Fruit fly (Drosophila melanogaster) whole organism, embryonic: ENCODE results near the gene fan.
A peak's percentile ranks its signal among the peaks of the same experiment; 100 is the strongest.

Experiments used
- Ada2b ChIP-seq: fragments of 200-800 bp; sonication (Bioruptor generic); IDR thresholded peaks from 2 replicates; pipeline ENCODE4 v1.3.6; 2022; ENCODE audit warnings: missing biosample characterization, missing genetic modification characterization
- Adf1 ChIP-seq: fragments of 200-800 bp; sonication (Bioruptor generic); IDR thresholded peaks from 2 replicates; pipeline ENCODE4 v1.3.6; 2022; ENCODE audit warnings: missing biosample characterization, missing genetic modification characterization
- Blimp-1 ChIP-seq: fragments of 200-800 bp; sonication (Bioruptor generic); optimal IDR thresholded peaks from 3 replicates; lab custom pipeline; 2018; ENCODE audit warnings: missing biosample characterization, missing genetic modification characterization, mild to moderate bottlenecking, moderate library complexity, missing genetic modification reagents
- CG10654 ChIP-seq: fragments of 200-800 bp; sonication (Bioruptor generic); optimal IDR thresholded peaks from 2 replicates; lab custom pipeline; 2016; ENCODE audit warnings: missing biosample characterization, missing genetic modification characterization
- CG12219 ChIP-seq: fragments of 200-800 bp; sonication (Bioruptor generic); optimal IDR thresholded peaks from 3 replicates; lab custom pipeline; 2018; ENCODE audit warnings: missing biosample characterization, mild to moderate bottlenecking, missing genetic modification characterization
- CG13894 ChIP-seq: fragments of 200-800 bp; sonication (Bioruptor generic); optimal IDR thresholded peaks from 3 replicates; lab custom pipeline; 2018; ENCODE audit warnings: missing biosample characterization, mild to moderate bottlenecking, missing genetic modification characterization, moderate library complexity
- CG14710 ChIP-seq: fragments of 200-800 bp; sonication (Bioruptor generic); optimal IDR thresholded peaks from 3 replicates; lab custom pipeline; 2019; ENCODE audit warnings: missing biosample characterization, mild to moderate bottlenecking, missing genetic modification characterization, moderate library complexity
- CG15479 ChIP-seq: fragments of 200-800 bp; sonication (Bioruptor generic); optimal IDR thresholded peaks from 3 replicates; lab custom pipeline; 2019; ENCODE audit warnings: missing biosample characterization, mild to moderate bottlenecking, missing genetic modification characterization, moderate library complexity
- CG15514 ChIP-seq: fragments of 200-800 bp; sonication (Bioruptor generic); optimal IDR thresholded peaks from 3 replicates; lab custom pipeline; 2017; ENCODE audit warnings: missing biosample characterization, missing genetic modification characterization, mild to moderate bottlenecking, moderate library complexity, missing genetic modification reagents
- CG15696 ChIP-seq: fragments of 200-800 bp; sonication (Bioruptor generic); optimal IDR thresholded peaks from 2 replicates; lab custom pipeline; 2019; ENCODE audit warnings: missing biosample characterization, mild to moderate bottlenecking, missing genetic modification characterization, moderate library complexity
- CG17829 ChIP-seq: fragments of 200-800 bp; optimal IDR thresholded peaks from 2 replicates; lab custom pipeline; 2019; ENCODE audit warnings: missing biosample characterization, mild to moderate bottlenecking, missing genetic modification characterization, moderate library complexity
- CG2199 ChIP-seq: fragments of 200-800 bp; sonication (Bioruptor generic); IDR thresholded peaks from 3 replicates; pipeline ENCODE4 v1.3.6; 2022; ENCODE audit warnings: missing biosample characterization, missing genetic modification characterization
- CG2712 ChIP-seq: fragments of 200-800 bp; optimal IDR thresholded peaks from 3 replicates; lab custom pipeline; 2019; ENCODE audit warnings: missing biosample characterization, mild to moderate bottlenecking, missing genetic modification characterization, moderate library complexity
- CG31388 ChIP-seq: fragments of 200-800 bp; sonication (Bioruptor generic); optimal IDR thresholded peaks from 2 replicates; lab custom pipeline; 2016; ENCODE audit warnings: missing biosample characterization, missing genetic modification characterization
- CG3163 ChIP-seq: fragments of 200-800 bp; sonication (Bioruptor generic); optimal IDR thresholded peaks from 3 replicates; lab custom pipeline; 2016; ENCODE audit warnings: missing biosample characterization, missing genetic modification characterization
- CG4360 ChIP-seq: fragments of 200-800 bp; sonication (Bioruptor generic); IDR thresholded peaks from 2 replicates; pipeline ENCODE4 v1.3.6; 2022; ENCODE audit warnings: missing biosample characterization, missing genetic modification characterization
- CG4424 ChIP-seq: fragments of 200-800 bp; sonication (Bioruptor generic); optimal IDR thresholded peaks from 3 replicates; lab custom pipeline; 2016; ENCODE audit warnings: missing biosample characterization, missing genetic modification characterization
- CG7556 ChIP-seq: fragments of 200-800 bp; sonication (Bioruptor generic); optimal IDR thresholded peaks from 2 replicates; lab custom pipeline; 2017; ENCODE audit warnings: missing biosample characterization, mild to moderate bottlenecking, missing genetic modification characterization
- CG9727 ChIP-seq: fragments of 200-800 bp; sonication (Bioruptor generic); optimal IDR thresholded peaks from 3 replicates; lab custom pipeline; 2017; ENCODE audit warnings: missing biosample characterization, mild to moderate bottlenecking, missing genetic modification characterization
- CG9932 ChIP-seq: fragments of 200-800 bp; sonication (Bioruptor generic); IDR thresholded peaks from 2 replicates; pipeline ENCODE4 v1.3.6; 2022; ENCODE audit warnings: missing biosample characterization, missing genetic modification characterization
- CkIIα-i1 ChIP-seq: fragments of 200-800 bp; sonication (Bioruptor generic); IDR thresholded peaks from 2 replicates; pipeline ENCODE4 v1.3.6; 2022; ENCODE audit warnings: missing biosample characterization, missing genetic modification characterization
- D ChIP-seq, 2 experiments: fragments of 200-800 bp in 1 of 2; fragments of >200 bp in 1 of 2; sonication (Bioruptor generic) in 1 of 2; optimal IDR thresholded peaks; 2 replicates in 1 of 2; 3 replicates in 1 of 2; lab custom pipeline; 2017; ENCODE audit warnings: mild to moderate bottlenecking in 1 of 2, missing biosample characterization in 1 of 2, missing genetic modification characterization in 1 of 2, missing genetic modification reagents in 1 of 2
- Deaf1 ChIP-seq: fragments of 200-800 bp; optimal IDR thresholded peaks from 3 replicates; lab custom pipeline; 2019; ENCODE audit warnings: missing biosample characterization, mild to moderate bottlenecking, missing genetic modification characterization, moderate library complexity
- ERR ChIP-seq: fragments of 200-800 bp; sonication (Bioruptor generic); optimal IDR thresholded peaks from 2 replicates; lab custom pipeline; 2016; ENCODE audit warnings: missing biosample characterization, missing genetic modification characterization
- Ets97D ChIP-seq: fragments of 200-800 bp; sonication (Bioruptor generic); optimal IDR thresholded peaks from 3 replicates; lab custom pipeline; 2016; ENCODE audit warnings: missing biosample characterization, missing genetic modification characterization
- Gsc ChIP-seq: fragments of 200-800 bp; sonication (Bioruptor generic); IDR thresholded peaks from 2 replicates; pipeline ENCODE4 v1.3.6; 2022; ENCODE audit warnings: missing biosample characterization, missing genetic modification characterization
- HmgD ChIP-seq: fragments of 200-800 bp; sonication (Bioruptor generic); optimal IDR thresholded peaks from 3 replicates; lab custom pipeline; 2016; ENCODE audit warnings: missing biosample characterization, missing genetic modification characterization
- Hsf ChIP-seq: fragments of 200-800 bp; sonication (Bioruptor generic); optimal IDR thresholded peaks from 3 replicates; lab custom pipeline; 2016; ENCODE audit warnings: missing biosample characterization, missing genetic modification characterization
- Jarid2 ChIP-seq: fragments of 200-800 bp; sonication (Bioruptor generic); optimal IDR thresholded peaks from 3 replicates; lab custom pipeline; 2017; ENCODE audit warnings: mild to moderate bottlenecking, missing biosample characterization, missing genetic modification reagents, missing genetic modification characterization
- NC2α ChIP-seq: fragments of 200-800 bp; sonication (Bioruptor generic); optimal IDR thresholded peaks from 2 replicates; lab custom pipeline; 2016; ENCODE audit warnings: missing biosample characterization, missing genetic modification characterization
- Trl ChIP-seq, 3 experiments: fragments of >200 bp in 2 of 3; fragments of 200-800 bp in 1 of 3; sonication (Bioruptor generic) in 1 of 3; optimal IDR thresholded peaks; 2 replicates in 1 of 3; 3 replicates in 2 of 3; lab custom pipeline; 2016 to 2017; ENCODE audit warnings: missing biosample characterization in 1 of 3, missing genetic modification characterization in 1 of 3
- Xrp1 ChIP-seq: fragments of 200-800 bp; sonication (Bioruptor generic); IDR thresholded peaks from 2 replicates; pipeline ENCODE4 v1.3.6; 2022; ENCODE audit warnings: missing biosample characterization, missing genetic modification characterization
- ab ChIP-seq: fragments of 200-800 bp; sonication (Bioruptor generic); optimal IDR thresholded peaks from 2 replicates; lab custom pipeline; 2016; ENCODE audit warnings: missing biosample characterization, missing genetic modification characterization
- ac ChIP-seq: fragments of 200-800 bp; sonication (Bioruptor generic); optimal IDR thresholded peaks from 3 replicates; lab custom pipeline; 2017; ENCODE audit warnings: missing biosample characterization, mild to moderate bottlenecking, missing genetic modification characterization
- ash1 ChIP-seq: fragments of 200-800 bp; sonication (Bioruptor generic); optimal IDR thresholded peaks from 2 replicates; lab custom pipeline; 2018; ENCODE audit warnings: missing biosample characterization, mild to moderate bottlenecking, missing genetic modification characterization
- bbx ChIP-seq: fragments of 200-800 bp; sonication (Bioruptor generic); IDR thresholded peaks from 2 replicates; pipeline ENCODE4 v1.3.6; 2022; ENCODE audit warnings: missing biosample characterization, missing genetic modification characterization; ENCODE audit not compliant: partially characterized antibody
- bowl ChIP-seq: fragments of 200-800 bp; sonication (Bioruptor generic); IDR thresholded peaks from 2 replicates; pipeline ENCODE4 v1.3.6; 2022; ENCODE audit warnings: missing biosample characterization, missing genetic modification characterization
- crp ChIP-seq, 2 experiments: fragments of 200-800 bp; sonication (Bioruptor generic); optimal IDR thresholded peaks; 2 replicates in 1 of 2; 3 replicates in 1 of 2; lab custom pipeline; 2017; ENCODE audit warnings: missing biosample characterization in 2 of 2, missing genetic modification characterization in 2 of 2, mild to moderate bottlenecking in 1 of 2, moderate library complexity in 1 of 2
- dati ChIP-seq: fragments of 200-800 bp; sonication (Bioruptor generic); IDR thresholded peaks from 2 replicates; pipeline ENCODE4 v1.3.6; 2022; ENCODE audit warnings: missing biosample characterization, missing genetic modification characterization
- en ChIP-seq: fragments of 200-800 bp; sonication (Bioruptor generic); optimal IDR thresholded peaks from 2 replicates; lab custom pipeline; 2016; ENCODE audit warnings: missing biosample characterization, missing genetic modification characterization
- fd64A ChIP-seq: fragments of 200-800 bp; sonication (Bioruptor generic); optimal IDR thresholded peaks from 3 replicates; lab custom pipeline; 2018; ENCODE audit warnings: missing biosample characterization, mild to moderate bottlenecking, missing genetic modification characterization
- fd96Cb ChIP-seq: fragments of 200-800 bp; sonication (Bioruptor generic); optimal IDR thresholded peaks from 2 replicates; lab custom pipeline; 2018; ENCODE audit warnings: missing biosample characterization, mild to moderate bottlenecking, missing genetic modification characterization, moderate library complexity
- gcm2 ChIP-seq: fragments of 200-800 bp; sonication (Bioruptor generic); optimal IDR thresholded peaks from 2 replicates; lab custom pipeline; 2016; ENCODE audit warnings: missing biosample characterization, missing genetic modification characterization
- hkb ChIP-seq, 2 experiments: fragments of 200-800 bp in 1 of 2; fragments of >200 bp in 1 of 2; sonication (Bioruptor generic) in 1 of 2; IDR thresholded peaks in 1 of 2; optimal IDR thresholded peaks in 1 of 2; 2 replicates each; pipeline versions ENCODE4 v1.3.6 to Lab custom; 2017 to 2022; ENCODE audit warnings: missing biosample characterization in 1 of 2, missing genetic modification characterization in 1 of 2
- knrl ChIP-seq: fragments of 200-800 bp; sonication (Bioruptor generic); IDR thresholded peaks from 3 replicates; pipeline ENCODE4 v1.3.6; 2022; ENCODE audit warnings: missing biosample characterization, missing genetic modification characterization; ENCODE audit not compliant: partially characterized antibody
- pb ChIP-seq: fragments of 200-800 bp; sonication (Bioruptor generic); optimal IDR thresholded peaks from 3 replicates; lab custom pipeline; 2016; ENCODE audit warnings: missing biosample characterization, missing genetic modification characterization
- schlank ChIP-seq: fragments of 200-800 bp; sonication (Bioruptor generic); optimal IDR thresholded peaks from 2 replicates; lab custom pipeline; 2018; ENCODE audit warnings: missing biosample characterization, mild to moderate bottlenecking, missing genetic modification characterization
- so ChIP-seq: fragments of 200-800 bp; sonication (Bioruptor generic); IDR thresholded peaks from 3 replicates; pipeline ENCODE4 v1.3.6; 2022; ENCODE audit warnings: missing biosample characterization, missing genetic modification characterization
- trh ChIP-seq: fragments of 200-800 bp; sonication (Bioruptor generic); optimal IDR thresholded peaks from 2 replicates; lab custom pipeline; 2016; ENCODE audit warnings: missing biosample characterization, missing genetic modification characterization
- zen ChIP-seq: fragments of 200-800 bp; sonication (Bioruptor generic); optimal IDR thresholded peaks from 3 replicates; lab custom pipeline; 2018; ENCODE audit warnings: missing biosample characterization, mild to moderate bottlenecking, missing genetic modification characterization, moderate library complexity

fan gene

DNA sequence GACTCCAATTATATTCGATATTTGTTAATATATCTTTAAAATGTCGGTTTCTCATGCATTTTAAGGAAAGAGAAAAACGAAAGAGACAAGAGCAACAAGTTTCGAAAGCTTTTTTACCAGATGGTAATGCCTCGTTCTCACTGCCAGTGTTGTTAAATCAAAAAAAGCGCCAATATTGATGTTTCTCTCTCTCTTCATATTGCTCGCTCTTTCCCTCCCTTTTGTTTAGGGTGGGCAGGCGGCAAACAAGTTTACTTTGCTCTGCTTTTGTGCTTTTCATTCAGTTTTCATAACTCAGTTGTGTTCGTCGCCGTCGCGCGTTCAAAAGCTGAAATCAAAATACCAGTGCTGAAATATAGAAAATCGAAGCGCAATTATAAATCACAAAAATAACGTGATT lies 27.1 kb upstream of the fan start (continued):
- no peak; the same call in 1 of the 2 replicates for TF ChIP-seq CG9932 (GFP tag; lab: Robert Waterston, UW)
- TF ChIP-seq CG10654 (GFP tag; lab: Kevin White, UChicago): no peak
- TF ChIP-seq so (GFP tag; lab: Robert Waterston, UW): no peak; the same call in 2 of the 3 replicates
- TF ChIP-seq pb: no peak
- no peak for TF ChIP-seq D (optimal IDR thresholded peaks at IDR 0.05; lab: Kevin White, UChicago)
- TF ChIP-seq D (GFP tag; optimal IDR thresholded peaks at IDR 0.05; lab: Kevin White, UChicago): no peak
- TF ChIP-seq CG13894 (tag; lab: Kevin White, UChicago): peak; percentile 60
- TF ChIP-seq bbx (GFP tag; lab: Robert Waterston, UW): peak; percentile 47; the same call in 1 of the 2 replicates
- TF ChIP-seq Adf1: peak; percentile 63; the same call in 1 of the 2 replicates
- no peak for TF ChIP-seq ash1
- TF ChIP-seq CG9727 (GFP tag; lab: Kevin White, UChicago): no peak
- TF ChIP-seq knrl (GFP tag; lab: Robert Waterston, UW): no peak
- TF ChIP-seq CG15514 (GFP tag; lab: Kevin White, UChicago): peak; percentile 66
- TF ChIP-seq hkb (optimal IDR thresholded peaks at IDR 0.05; lab: Kevin White, UChicago): no peak
- peak; percentile 67 for TF ChIP-seq hkb (GFP tag; IDR thresholded peaks at IDR 0.05; lab: Robert Waterston, UW)
- no peak for TF ChIP-seq CG4424 (GFP tag; lab: Kevin White, UChicago)
- peak; percentile 17 for TF ChIP-seq schlank (tag; lab: Kevin White, UChicago)
- no peak for TF ChIP-seq ac (GFP tag; lab: Kevin White, UChicago)
- peak; percentile 7 for TF ChIP-seq CG7556 (GFP tag; lab: Kevin White, UChicago)
- no peak for TF ChIP-seq bowl
- peak; percentile 86 for TF ChIP-seq CG2199
- TF ChIP-seq fd96Cb (tag; lab: Kevin White, UChicago): no peak
- no peak for TF ChIP-seq CG17829 (tag; lab: Kevin White, UChicago)
- TF ChIP-seq CkIIα-i1 (GFP tag; lab: Robert Waterston, UW): no peak
- TF ChIP-seq HmgD (GFP tag; lab: Kevin White, UChicago): no peak
- peak; percentile 31; the same call in 1 of the 2 replicates for TF ChIP-seq Xrp1 (GFP tag; lab: Robert Waterston, UW)
- no peak for TF ChIP-seq Blimp-1
- peak; percentile 26 for TF ChIP-seq Hsf (GFP tag; lab: Kevin White, UChicago)
- TF ChIP-seq ab (GFP tag; lab: Kevin White, UChicago): no peak
- TF ChIP-seq CG15696: no peak
- TF ChIP-seq ERR (GFP tag; lab: Kevin White, UChicago): peak; percentile 58
- TF ChIP-seq dati (GFP tag; lab: Robert Waterston, UW): no peak
- no peak for TF ChIP-seq CG15479 (GFP tag; lab: Kevin White, UChicago)
- peak; percentile 63 for TF ChIP-seq Jarid2 (GFP tag; lab: Kevin White, UChicago)
- TF ChIP-seq CG4360 (GFP tag; lab: Robert Waterston, UW): no peak
- no peak for TF ChIP-seq crp (GFP tag; optimal IDR thresholded peaks at IDR 0.05; lab: Kevin White, UChicago)
- no peak for TF ChIP-seq Gsc (GFP tag; lab: Robert Waterston, UW)
- TF ChIP-seq zen (tag; lab: Kevin White, UChicago): no peak
- TF ChIP-seq trh (GFP tag; lab: Kevin White, UChicago): no peak
- TF ChIP-seq NC2α (GFP tag; lab: Kevin White, UChicago): no peak
- peak; percentile 85 to 95 for TF ChIP-seq Trl (optimal IDR thresholded peaks at IDR 0.05; lab: Kevin White, UChicago)
- peak; percentile 64 for TF ChIP-seq Trl (GFP tag; optimal IDR thresholded peaks at IDR 0.05; lab: Kevin White, UChicago)
- peak; percentile 41 for TF ChIP-seq CG12219 (GFP tag; lab: Kevin White, UChicago)
- peak; percentile 97 for TF ChIP-seq CG3163 (GFP tag; lab: Kevin White, UChicago)
- peak; percentile 52 for TF ChIP-seq Deaf1 (tag; lab: Kevin White, UChicago)
- no peak for TF ChIP-seq CG14710 (tag; lab: Kevin White, UChicago)
- TF ChIP-seq Ets97D: peak; percentile 13
- TF ChIP-seq CG31388 (GFP tag; lab: Kevin White, UChicago): no peak
- peak; percentile 15 for TF ChIP-seq gcm2 (GFP tag; lab: Kevin White, UChicago)
- peak; percentile 2 for TF ChIP-seq fd64A (GFP tag; lab: Kevin White, UChicago)
- TF ChIP-seq en: no peak
- TF ChIP-seq Ada2b (GFP tag; lab: Robert Waterston, UW): no peak
- TF ChIP-seq CG2712: no peak
